Worm (Caenorhabditis elegans): ENCODE data around the gene pnp-1.

ce11 chrIV:266148-266547, 32.0 kb downstream of the pnp-1 start, which contains the start of gene T21D12.12:
- no peak for TF ChIP-seq sma-3 (GFP tag; optimal IDR thresholded peaks at IDR 0.05)
- no peak for TF ChIP-seq snpc-4 (tag; optimal IDR thresholded peaks at IDR 0.05)
- no peak for TF ChIP-seq zag-1 (tag; optimal IDR thresholded peaks at IDR 0.05)
- no peak for TF ChIP-seq ztf-4 (tag; optimal IDR thresholded peaks at IDR 0.05)
- TF ChIP-seq gmeb-1 (tag; optimal IDR thresholded peaks at IDR 0.05), result no peak
- no peak for TF ChIP-seq nhr-6 (tag; optimal IDR thresholded peaks at IDR 0.05)
- TF ChIP-seq egl-27 (tag; optimal IDR thresholded peaks at IDR 0.05), result no peak
- no peak for TF ChIP-seq aly-2 (tag; optimal IDR thresholded peaks at IDR 0.05)
- TF ChIP-seq elt-3 (tag; optimal IDR thresholded peaks at IDR 0.05), result no peak
- no peak for TF ChIP-seq unc-62 (GFP tag; optimal IDR thresholded peaks at IDR 0.05)

Measured in whole organism, L2 larva.